Worm (Caenorhabditis elegans): ENCODE measurements around the gene W04B5.8.

W04B5.8 gene

DNA sequence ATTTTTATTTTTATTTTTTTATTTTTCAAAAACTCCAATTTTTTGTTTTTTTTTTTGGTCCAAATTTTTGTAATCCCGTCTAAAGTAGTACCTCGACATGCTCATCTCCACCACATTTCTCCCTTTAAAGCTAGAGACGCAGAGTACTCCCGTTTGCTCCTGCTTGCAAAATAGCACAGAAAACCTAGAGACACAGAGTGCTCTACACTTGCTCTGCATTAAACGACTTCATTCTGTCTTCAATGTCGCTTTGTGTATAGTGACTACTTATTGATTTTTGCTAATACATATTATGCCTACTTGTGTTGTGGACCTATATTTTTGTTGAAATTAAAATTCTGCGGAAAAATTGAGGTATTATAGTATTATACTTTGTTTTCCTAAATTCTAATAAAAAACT, at the start of gene W04B5.8:
W04B5.8 (plus strand) TSS at position 195 of the 400 bp plus-strand sequence.
- TF ChIP-seq tab-1 (GFP tag; IDR thresholded peaks at IDR 0.05) (no peak), med-1 (GFP tag; optimal IDR thresholded peaks at IDR 0.05; ENCODE audit: insufficient read depth) (no peak)

DNA sequence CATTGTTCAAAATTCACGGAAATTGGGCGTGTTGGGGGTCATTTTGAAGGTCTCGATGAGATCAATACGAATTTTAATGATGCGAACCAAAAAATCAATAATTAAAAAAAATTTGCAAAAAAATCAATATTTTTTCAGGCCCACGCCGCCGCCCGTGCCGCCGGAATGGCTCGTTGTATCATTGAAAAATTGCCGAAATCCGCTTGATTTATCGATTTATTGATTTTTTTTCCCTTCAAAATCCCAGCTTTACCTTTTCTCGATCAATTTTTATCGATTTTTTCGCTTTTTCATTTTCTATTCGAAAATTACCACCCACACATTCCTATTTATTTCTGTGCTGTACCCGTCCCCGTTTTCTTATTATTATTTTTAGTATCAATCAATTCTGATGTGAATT, 41.8 kb upstream of the W04B5.8 start:
- TF ChIP-seq T22C8.4 (GFP tag; IDR thresholded peaks at IDR 0.05) (peak; percentile 76), ref-1 (GFP tag; conservative IDR thresholded peaks at IDR 0.05) (no peak)

DNA sequence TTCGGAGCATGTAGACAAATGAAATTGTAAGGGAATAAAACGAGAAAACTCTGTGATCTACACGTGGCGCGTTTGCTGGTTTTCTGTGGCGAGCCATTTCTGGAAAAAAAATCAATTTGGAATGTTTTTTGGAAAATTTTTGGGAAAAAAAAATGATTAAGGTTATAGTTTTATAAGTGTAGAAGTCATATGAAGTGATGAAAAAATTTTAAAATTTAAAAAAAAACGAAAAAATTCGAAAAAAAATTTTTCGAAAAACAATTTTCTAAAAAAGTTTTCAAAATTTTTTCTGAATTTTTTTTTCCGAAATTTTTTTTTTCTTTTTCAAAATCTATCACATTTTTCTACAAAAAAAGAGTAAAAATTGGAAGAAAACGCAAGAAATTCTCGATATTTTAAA, 39.6 kb upstream of the W04B5.8 start, which contains the start of gene H14E04.3:
H14E04.3 (minus strand) TSS at position 101 of the 400 bp plus-strand sequence.
- no peak for TF ChIP-seq ztf-29 (GFP tag; IDR thresholded peaks at IDR 0.05)
- no peak for TF ChIP-seq med-1 (GFP tag; optimal IDR thresholded peaks at IDR 0.05; ENCODE audit: insufficient read depth)
- no peak for TF ChIP-seq T22C8.4 (GFP tag; IDR thresholded peaks at IDR 0.05)
- no peak for TF ChIP-seq ztf-23 (GFP tag; IDR thresholded peaks at IDR 0.05)
- no peak for TF ChIP-seq klf-2 (GFP tag; conservative IDR thresholded peaks at IDR 0.05)
- TF ChIP-seq flt-1 (GFP tag; IDR thresholded peaks at IDR 0.05): no peak
- TF ChIP-seq ref-1 (GFP tag; conservative IDR thresholded peaks at IDR 0.05): no peak
- no peak for TF ChIP-seq tab-1 (GFP tag; IDR thresholded peaks at IDR 0.05)

DNA sequence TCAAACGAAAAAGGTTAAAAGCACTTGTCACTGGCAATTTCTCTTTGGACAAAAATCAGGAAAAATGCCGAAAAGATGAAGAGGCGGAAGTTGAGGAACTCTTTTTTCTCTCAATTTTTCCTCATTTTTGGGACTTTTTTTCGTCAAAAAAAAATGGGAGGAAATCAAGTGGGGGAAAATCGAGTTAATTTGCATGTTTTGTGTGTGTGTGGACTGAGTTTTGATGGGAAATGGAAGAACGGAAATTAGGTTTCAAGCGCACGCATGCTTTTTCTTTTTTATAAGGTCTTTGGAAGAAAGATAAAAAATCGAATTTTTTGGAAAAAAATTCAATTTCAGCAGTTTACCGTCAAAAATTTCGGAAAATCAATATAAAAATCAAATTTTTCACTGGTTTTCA, 34.4 kb upstream of the W04B5.8 start:
- TF ChIP-seq med-1 (GFP tag; optimal IDR thresholded peaks at IDR 0.05; ENCODE audit: insufficient read depth) (no peak), cog-1 (tag; optimal IDR thresholded peaks at IDR 0.05) (no peak), tab-1 (GFP tag; IDR thresholded peaks at IDR 0.05) (no peak), T22C8.4 (GFP tag; IDR thresholded peaks at IDR 0.05) (no peak), ztf-29 (GFP tag; IDR thresholded peaks at IDR 0.05) (no peak), ztf-23 (GFP tag; IDR thresholded peaks at IDR 0.05) (no peak), flt-1 (GFP tag; IDR thresholded peaks at IDR 0.05) (no peak)

DNA sequence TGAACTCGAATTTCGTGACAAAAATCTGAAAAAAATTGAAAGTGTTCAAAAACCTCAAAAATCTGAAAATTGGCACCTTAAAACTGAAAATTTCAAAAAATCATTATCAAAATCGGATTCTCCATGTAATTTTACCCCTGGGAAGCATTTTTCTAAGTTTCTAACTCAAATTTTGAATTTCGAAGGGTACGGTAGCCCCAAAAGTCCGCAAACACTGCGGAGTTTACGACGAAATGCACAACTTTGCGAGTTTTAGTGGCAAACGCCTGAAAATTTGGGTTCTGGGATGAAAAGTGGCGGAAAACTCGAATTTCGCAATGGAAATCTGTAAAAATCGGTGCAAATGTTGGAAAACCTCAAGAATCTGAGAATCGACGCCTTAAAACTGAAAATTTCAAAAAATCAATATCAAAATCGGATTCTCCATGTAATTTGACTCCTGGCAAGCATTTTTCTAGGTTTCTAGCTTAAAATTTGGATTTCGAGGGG, 32.4 kb upstream of the W04B5.8 start:
- TF ChIP-seq cog-1 (tag; optimal IDR thresholded peaks at IDR 0.05) (no peak), ztf-23 (GFP tag; IDR thresholded peaks at IDR 0.05) (no peak), tab-1 (GFP tag; IDR thresholded peaks at IDR 0.05) (no peak), flt-1 (GFP tag; IDR thresholded peaks at IDR 0.05) (no peak), klf-2 (GFP tag; conservative IDR thresholded peaks at IDR 0.05) (no peak), ref-1 (GFP tag; conservative IDR thresholded peaks at IDR 0.05) (no peak), ztf-29 (GFP tag; IDR thresholded peaks at IDR 0.05) (no peak)

DNA sequence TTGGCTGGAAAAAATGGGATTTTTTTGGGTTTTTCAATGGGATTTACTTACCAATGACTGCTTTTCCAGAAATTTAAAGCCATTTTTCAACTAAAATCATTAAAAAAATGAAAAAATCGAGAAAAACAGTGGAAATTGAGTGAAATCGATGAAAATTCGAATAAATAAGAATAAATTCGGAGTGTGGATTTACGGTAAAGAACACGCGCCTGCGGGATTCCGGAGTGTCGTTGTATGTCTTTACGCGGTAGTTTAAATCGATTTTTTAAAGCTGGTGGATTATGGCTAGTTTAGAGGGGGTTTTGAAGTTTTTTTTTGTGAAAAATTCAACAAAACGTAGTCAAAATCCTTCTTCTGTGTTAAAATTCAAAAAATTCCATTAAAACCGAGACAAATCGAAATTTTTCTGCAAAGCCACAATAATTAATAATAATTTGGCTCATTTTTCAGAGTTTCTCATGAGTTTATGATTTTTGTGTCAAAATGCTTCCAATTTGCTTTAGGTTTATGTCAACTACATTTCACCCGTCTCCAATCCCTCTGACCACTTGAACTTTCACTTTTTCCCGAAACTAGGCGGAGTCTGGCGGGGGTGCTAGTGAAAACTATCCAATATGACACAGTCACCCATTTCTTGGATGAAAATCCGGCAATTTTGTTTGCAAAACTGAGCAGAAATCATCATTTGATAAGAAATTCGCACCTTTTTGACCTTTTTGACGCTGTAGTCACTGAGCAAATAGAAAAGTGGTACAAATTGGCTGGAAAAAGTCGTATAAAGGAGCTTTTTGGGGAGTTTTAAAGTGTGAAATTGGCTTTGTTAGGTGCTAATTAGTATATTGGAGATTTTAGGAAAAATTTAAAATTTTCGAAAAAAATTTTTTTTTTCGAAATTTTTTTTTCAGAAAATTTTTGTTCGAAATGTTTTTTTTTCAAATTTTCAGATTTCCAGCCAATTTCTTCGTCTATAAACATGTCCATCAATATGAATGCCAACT, 24.7 kb upstream of the W04B5.8 start, which contains the start of the genes cic-1 and strm-1:
cic-1 (minus strand) TSS at position 96 of the 998 bp plus-strand sequence.
strm-1 (plus strand) TSS at position 945 of the 998 bp plus-strand sequence.
- TF ChIP-seq tab-1 (GFP tag; IDR thresholded peaks at IDR 0.05) (no peak), cog-1 (tag; optimal IDR thresholded peaks at IDR 0.05) (no peak), flt-1 (GFP tag; IDR thresholded peaks at IDR 0.05) (no peak), T22C8.4 (GFP tag; IDR thresholded peaks at IDR 0.05) (peak; percentile 66), klf-2 (GFP tag; conservative IDR thresholded peaks at IDR 0.05) (no peak), ztf-29 (GFP tag; IDR thresholded peaks at IDR 0.05) (no peak)

DNA sequence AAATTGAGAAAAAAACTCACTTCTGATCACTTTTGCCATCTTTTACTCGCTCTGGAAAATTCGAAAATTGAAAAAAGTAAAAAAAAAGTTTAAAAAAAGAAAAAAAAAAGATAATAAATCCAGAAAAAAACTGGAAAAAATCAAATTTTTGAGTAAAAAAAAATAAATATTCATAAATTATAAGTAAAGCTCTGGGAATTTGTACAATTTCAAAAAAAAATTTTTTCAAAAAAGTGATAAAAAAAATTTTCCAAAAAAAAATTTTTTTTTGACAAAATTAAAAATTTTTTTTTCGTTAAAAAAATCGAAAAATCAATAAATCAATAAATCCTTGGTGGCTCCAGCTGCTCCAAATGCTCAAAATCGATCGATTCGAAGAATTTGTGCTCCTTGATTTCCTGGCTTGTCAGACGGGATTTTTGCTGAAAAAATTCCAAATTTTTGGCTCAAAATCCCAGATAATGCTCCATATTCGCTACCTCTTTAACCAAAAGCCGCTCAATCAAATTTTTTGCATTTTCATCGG, 15.1 kb upstream of the W04B5.8 start, which contains the start of gene mrpl-30:
mrpl-30 (minus strand) TSS at position 51 of the 526 bp plus-strand sequence.
- no peak for TF ChIP-seq ref-1 (GFP tag; conservative IDR thresholded peaks at IDR 0.05)
- 0 out of 2 replicates have a peak, but pooled peaks have one; percentile 47 for TF ChIP-seq T22C8.4 (GFP tag; IDR thresholded peaks at IDR 0.05)

DNA sequence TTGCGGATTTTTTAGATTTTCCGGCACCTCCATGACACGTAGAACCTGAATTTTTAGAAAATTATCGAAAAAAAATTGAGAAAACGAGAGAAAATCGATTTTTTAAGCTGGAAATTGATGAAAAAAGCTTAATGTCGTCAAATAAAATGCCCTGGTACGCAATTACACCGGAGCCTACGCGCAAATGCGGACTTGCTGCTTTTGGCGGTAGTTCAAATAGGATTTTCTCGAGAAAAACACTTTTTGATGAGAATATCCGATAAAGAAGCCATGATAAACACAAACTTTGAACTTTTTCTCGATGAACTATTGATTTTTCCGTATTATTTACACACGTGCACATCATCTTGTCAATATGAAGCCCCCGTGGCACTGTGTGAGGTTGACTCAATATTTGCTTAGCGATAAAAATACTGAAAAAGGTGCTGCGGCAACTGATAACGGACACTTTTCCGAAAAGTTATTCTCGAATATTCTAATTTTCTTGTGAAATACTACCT, 7.9 kb upstream of the W04B5.8 start, which contains the start of the genes W04B5.5 and W04B5.3:
W04B5.5 (minus strand) TSS at position 51 of the 500 bp plus-strand sequence.
W04B5.3 (plus strand) TSS at position 356 of the 500 bp plus-strand sequence.
- TF ChIP-seq tab-1 (GFP tag; IDR thresholded peaks at IDR 0.05) (no peak), ztf-23 (GFP tag; IDR thresholded peaks at IDR 0.05) (no peak), ref-1 (GFP tag; conservative IDR thresholded peaks at IDR 0.05) (no peak), flt-1 (GFP tag; IDR thresholded peaks at IDR 0.05) (no peak), med-1 (GFP tag; optimal IDR thresholded peaks at IDR 0.05; ENCODE audit: insufficient read depth) (no peak)

DNA sequence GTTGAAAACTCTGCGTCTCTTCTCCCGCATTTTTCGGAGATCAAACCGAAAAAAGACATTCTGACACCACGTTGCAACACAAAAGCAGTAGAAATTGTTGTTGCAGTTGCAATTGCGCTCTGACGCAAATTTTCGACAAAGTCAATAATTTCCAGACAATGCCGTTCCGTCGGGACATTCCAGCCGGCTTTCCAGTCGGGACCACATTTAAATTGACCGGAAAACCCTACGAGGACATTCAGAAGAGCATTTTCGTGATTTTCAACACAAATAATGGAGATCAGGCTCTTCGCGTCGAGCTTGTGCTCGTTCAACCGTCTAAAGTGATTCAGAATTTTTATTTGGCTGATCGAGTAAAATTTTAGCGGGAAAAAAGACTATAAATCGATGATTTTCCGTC, 7.1 kb upstream of the W04B5.8 start:
- TF ChIP-seq med-1 (GFP tag; optimal IDR thresholded peaks at IDR 0.05; ENCODE audit: insufficient read depth) (no peak), ztf-29 (GFP tag; IDR thresholded peaks at IDR 0.05) (no peak), ztf-23 (GFP tag; IDR thresholded peaks at IDR 0.05) (no peak), klf-2 (GFP tag; conservative IDR thresholded peaks at IDR 0.05) (no peak)

DNA sequence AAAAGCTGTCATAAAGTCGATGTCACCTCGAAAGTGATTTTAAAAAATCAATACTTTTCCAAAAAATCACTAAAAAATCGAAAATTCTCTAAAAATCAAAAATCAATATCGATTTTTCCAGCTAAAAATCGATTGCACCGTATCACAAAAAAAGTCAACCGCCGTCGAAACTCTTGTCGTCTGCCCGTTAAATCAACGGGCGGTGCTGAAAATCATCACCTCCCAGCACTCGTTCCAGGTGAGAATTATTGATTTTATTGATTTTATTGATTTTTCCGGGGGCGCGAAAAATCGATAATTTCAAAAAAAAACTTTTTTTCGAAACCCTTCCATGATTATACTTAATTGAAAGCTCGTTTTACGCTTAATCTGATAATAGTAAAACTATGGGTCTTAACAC, 6.6 kb upstream of the W04B5.8 start:
- peak; percentile 83 for TF ChIP-seq T22C8.4 (GFP tag; IDR thresholded peaks at IDR 0.05)
- no peak for TF ChIP-seq tab-1 (GFP tag; IDR thresholded peaks at IDR 0.05)
